Fruit fly (Drosophila melanogaster) whole organism, embryonic: ENCODE measurements around the gene Reg-2.

Source experiments
- Antp ChIP-seq: fragments of 200-800 bp; sonication (Bioruptor generic); optimal IDR thresholded peaks from 3 replicates; lab custom pipeline; 2016; ENCODE audit warnings: missing biosample characterization, missing genetic modification characterization
- Asciz ChIP-seq: fragments of 200-800 bp; sonication (Bioruptor generic); optimal IDR thresholded peaks from 2 replicates; lab custom pipeline; 2017; ENCODE audit warnings: missing biosample characterization, mild to moderate bottlenecking, missing genetic modification characterization, missing genetic modification reagents
- CG10543 ChIP-seq: fragments of 200-800 bp; sonication (Bioruptor generic); optimal IDR thresholded peaks from 3 replicates; lab custom pipeline; 2017; ENCODE audit warnings: missing biosample characterization, mild to moderate bottlenecking, missing genetic modification characterization, moderate library complexity
- CG11398 ChIP-seq: fragments of 200-800 bp; sonication (Bioruptor generic); optimal IDR thresholded peaks from 2 replicates; lab custom pipeline; 2016; ENCODE audit warnings: missing biosample characterization, missing genetic modification characterization
- CG12071 ChIP-seq: fragments of 200-800 bp; sonication (Bioruptor generic); optimal IDR thresholded peaks from 3 replicates; lab custom pipeline; 2018; ENCODE audit warnings: missing biosample characterization, mild to moderate bottlenecking, missing genetic modification characterization
- CG12104 ChIP-seq: fragments of 200-800 bp; sonication (Bioruptor generic); optimal IDR thresholded peaks from 3 replicates; lab custom pipeline; 2016; ENCODE audit warnings: missing biosample characterization, missing genetic modification characterization
- CG13894 ChIP-seq: fragments of 200-800 bp; sonication (Bioruptor generic); optimal IDR thresholded peaks from 3 replicates; lab custom pipeline; 2018; ENCODE audit warnings: missing biosample characterization, mild to moderate bottlenecking, missing genetic modification characterization, moderate library complexity
- CG14710 ChIP-seq: fragments of 200-800 bp; sonication (Bioruptor generic); optimal IDR thresholded peaks from 3 replicates; lab custom pipeline; 2019; ENCODE audit warnings: missing biosample characterization, mild to moderate bottlenecking, missing genetic modification characterization, moderate library complexity
- CG15011 ChIP-seq: fragments of 200-800 bp; sonication (Bioruptor generic); optimal IDR thresholded peaks from 3 replicates; lab custom pipeline; 2018; ENCODE audit warnings: missing biosample characterization, mild to moderate bottlenecking, missing genetic modification characterization
- CG17361 ChIP-seq: fragments of 200-800 bp; sonication (Bioruptor generic); IDR thresholded peaks from 3 replicates; pipeline ENCODE4 v1.3.6; 2022; ENCODE audit warnings: missing biosample characterization, missing genetic modification characterization
- CG17829 ChIP-seq: fragments of 200-800 bp; optimal IDR thresholded peaks from 2 replicates; lab custom pipeline; 2019; ENCODE audit warnings: missing biosample characterization, mild to moderate bottlenecking, missing genetic modification characterization, moderate library complexity
- CG18476 ChIP-seq: fragments of 200-800 bp; sonication (Bioruptor generic); optimal IDR thresholded peaks from 2 replicates; lab custom pipeline; 2016; ENCODE audit warnings: missing biosample characterization, mild to moderate bottlenecking, missing genetic modification characterization
- CG2116 ChIP-seq: fragments of 200-800 bp; sonication (Bioruptor generic); optimal IDR thresholded peaks from 3 replicates; lab custom pipeline; 2018; ENCODE audit warnings: missing biosample characterization, mild to moderate bottlenecking, missing genetic modification characterization
- CG32532 ChIP-seq: fragments of 200-800 bp; sonication (Bioruptor generic); IDR thresholded peaks from 2 replicates; pipeline ENCODE4 v1.3.6; 2022; ENCODE audit warnings: missing biosample characterization, missing genetic modification characterization
- CG32767 ChIP-seq: fragments of 200-800 bp; sonication (Bioruptor generic); IDR thresholded peaks from 2 replicates; pipeline ENCODE4 v1.3.6; 2022; ENCODE audit warnings: missing biosample characterization, missing genetic modification characterization
- CG3838 ChIP-seq: fragments of 200-800 bp; sonication (Bioruptor generic); optimal IDR thresholded peaks from 3 replicates; lab custom pipeline; 2016; ENCODE audit warnings: missing biosample characterization, missing genetic modification characterization
- CG9215 ChIP-seq: fragments of 200-800 bp; sonication (Bioruptor generic); IDR thresholded peaks from 2 replicates; pipeline ENCODE4 v1.3.6; 2022; ENCODE audit warnings: missing biosample characterization, missing genetic modification characterization
- CG9817 ChIP-seq: fragments of 200-800 bp; sonication (Bioruptor generic); optimal IDR thresholded peaks from 2 replicates; lab custom pipeline; 2018; ENCODE audit warnings: missing biosample characterization, mild to moderate bottlenecking, missing genetic modification characterization, moderate library complexity
- Dip3 ChIP-seq: fragments of 200-800 bp; sonication (Bioruptor generic); optimal IDR thresholded peaks from 3 replicates; lab custom pipeline; 2016; ENCODE audit warnings: missing biosample characterization, missing genetic modification characterization
- Ets65A ChIP-seq: fragments of 200-800 bp; sonication (Bioruptor generic); peaks from one replicate; lab custom pipeline; 2016; ENCODE audit warnings: missing biosample characterization, missing genetic modification characterization
- Ets97D ChIP-seq: fragments of 200-800 bp; sonication (Bioruptor generic); optimal IDR thresholded peaks from 3 replicates; lab custom pipeline; 2016; ENCODE audit warnings: missing biosample characterization, missing genetic modification characterization
- Fer2 ChIP-seq: fragments of 200-800 bp; sonication (Bioruptor generic); optimal IDR thresholded peaks from 2 replicates; lab custom pipeline; 2018; ENCODE audit warnings: missing biosample characterization, mild to moderate bottlenecking, missing genetic modification characterization, moderate library complexity
- HLHmδ ChIP-seq: fragments of 200-800 bp; sonication (Bioruptor generic); optimal IDR thresholded peaks from 2 replicates; lab custom pipeline; 2018; ENCODE audit warnings: missing biosample characterization, mild to moderate bottlenecking, missing genetic modification characterization, moderate library complexity
- Hr39 ChIP-seq: fragments of >200 bp; optimal IDR thresholded peaks from 2 replicates; lab custom pipeline; 2017
- Kr ChIP-seq: fragments of 200-800 bp; sonication (Bioruptor generic); optimal IDR thresholded peaks from 2 replicates; lab custom pipeline; 2017; ENCODE audit warnings: missing biosample characterization, mild to moderate bottlenecking, missing genetic modification characterization
- MTF-1 ChIP-seq: fragments of 200-800 bp; sonication (Bioruptor generic); optimal IDR thresholded peaks from 2 replicates; lab custom pipeline; 2018; ENCODE audit warnings: missing biosample characterization, mild to moderate bottlenecking, missing genetic modification characterization, borderline replicate concordance
- Mad ChIP-seq: fragments of 200-800 bp; sonication (Bioruptor generic); optimal IDR thresholded peaks from 2 replicates; lab custom pipeline; 2016; ENCODE audit warnings: missing biosample characterization, missing genetic modification characterization
- Max ChIP-seq: fragments of 200-800 bp; sonication (Bioruptor generic); optimal IDR thresholded peaks from 2 replicates; lab custom pipeline; 2016; ENCODE audit warnings: missing biosample characterization, mild to moderate bottlenecking, missing genetic modification characterization
- NC2β ChIP-seq: fragments of 200-800 bp; sonication (Bioruptor generic); optimal IDR thresholded peaks from 2 replicates; lab custom pipeline; 2016; ENCODE audit warnings: missing biosample characterization, missing genetic modification characterization
- NFAT ChIP-seq: fragments of 200-800 bp; sonication (Bioruptor generic); IDR thresholded peaks from 2 replicates; pipeline ENCODE4 v1.3.6; 2022; ENCODE audit warnings: missing biosample characterization, missing genetic modification characterization
- Opbp ChIP-seq: fragments of 200-800 bp; sonication (Bioruptor generic); IDR thresholded peaks from 3 replicates; pipeline ENCODE4 v1.3.6; 2022; ENCODE audit warnings: missing biosample characterization, missing genetic modification characterization; ENCODE audit not compliant: partially characterized antibody
- Optix ChIP-seq: fragments of 200-800 bp; sonication (Bioruptor generic); IDR thresholded peaks from 3 replicates; pipeline ENCODE4 v1.3.6; 2022; ENCODE audit warnings: missing biosample characterization, missing genetic modification characterization
- Poxn ChIP-seq: fragments of 200-800 bp; sonication (Bioruptor generic); IDR thresholded peaks from 2 replicates; pipeline ENCODE4 v1.3.6; 2022; ENCODE audit warnings: missing biosample characterization, missing genetic modification characterization
- Spps ChIP-seq: fragments of 200-800 bp; sonication (Bioruptor generic); optimal IDR thresholded peaks from 2 replicates; lab custom pipeline; 2018; ENCODE audit warnings: missing biosample characterization, mild to moderate bottlenecking, missing genetic modification characterization
- ara ChIP-seq: fragments of 200-800 bp; sonication (Bioruptor generic); IDR thresholded peaks from 2 replicates; pipeline ENCODE4 v1.3.6; 2022; ENCODE audit warnings: missing biosample characterization, missing genetic modification characterization
- az2 ChIP-seq: fragments of 200-800 bp; sonication (Bioruptor generic); optimal IDR thresholded peaks from 3 replicates; lab custom pipeline; 2016; ENCODE audit warnings: missing biosample characterization, missing genetic modification characterization
- cad ChIP-seq: fragments of >200 bp; optimal IDR thresholded peaks from 2 replicates; lab custom pipeline; 2017; ENCODE audit warnings: missing biosample characterization, missing genetic modification characterization
- cato ChIP-seq: fragments of 200-800 bp; sonication (Bioruptor generic); optimal IDR thresholded peaks from 2 replicates; lab custom pipeline; 2016; ENCODE audit warnings: missing biosample characterization, missing genetic modification characterization, borderline replicate concordance
- crc ChIP-seq: fragments of 200-800 bp; sonication (Bioruptor generic); optimal IDR thresholded peaks from 2 replicates; lab custom pipeline; 2016; ENCODE audit warnings: missing biosample characterization, missing genetic modification characterization
- cwo ChIP-seq: fragments of 200-800 bp; sonication (Bioruptor generic); optimal IDR thresholded peaks from 3 replicates; lab custom pipeline; 2017; ENCODE audit warnings: missing biosample characterization, missing genetic modification characterization, mild to moderate bottlenecking, moderate library complexity, missing genetic modification reagents
- dmrt11E ChIP-seq: fragments of 200-800 bp; sonication (Bioruptor generic); optimal IDR thresholded peaks from 3 replicates; lab custom pipeline; 2018; ENCODE audit warnings: missing biosample characterization, mild to moderate bottlenecking, missing genetic modification characterization, moderate library complexity
- inv ChIP-seq: fragments of 200-800 bp; sonication (Bioruptor generic); IDR thresholded peaks from 2 replicates; pipeline ENCODE4 v1.3.6; 2022; ENCODE audit warnings: missing biosample characterization, missing genetic modification characterization; ENCODE audit not compliant: partially characterized antibody
- lbe ChIP-seq: fragments of 200-800 bp; sonication (Bioruptor generic); optimal IDR thresholded peaks from 2 replicates; lab custom pipeline; 2016; ENCODE audit warnings: missing biosample characterization, mild to moderate bottlenecking, missing genetic modification characterization
- luna ChIP-seq: fragments of 200-800 bp; sonication (Bioruptor generic); optimal IDR thresholded peaks from 2 replicates; lab custom pipeline; 2016; ENCODE audit warnings: missing biosample characterization, missing genetic modification characterization
- nom ChIP-seq: fragments of 200-800 bp; sonication (Bioruptor generic); optimal IDR thresholded peaks from 2 replicates; lab custom pipeline; 2017; ENCODE audit warnings: missing biosample characterization, missing genetic modification characterization, mild to moderate bottlenecking, moderate library complexity, missing genetic modification reagents
- p53 ChIP-seq: fragments of 200-800 bp; sonication (Bioruptor generic); optimal IDR thresholded peaks from 2 replicates; lab custom pipeline; 2016; ENCODE audit warnings: missing biosample characterization, missing genetic modification characterization
- pb ChIP-seq: fragments of 200-800 bp; sonication (Bioruptor generic); optimal IDR thresholded peaks from 3 replicates; lab custom pipeline; 2016; ENCODE audit warnings: missing biosample characterization, missing genetic modification characterization
- ranshi ChIP-seq: fragments of 200-800 bp; sonication (Bioruptor generic); IDR thresholded peaks from 2 replicates; pipeline ENCODE4 v1.3.6; 2022; ENCODE audit warnings: missing biosample characterization, missing genetic modification characterization
- tap ChIP-seq: fragments of 200-800 bp; optimal IDR thresholded peaks from 3 replicates; lab custom pipeline; 2019; ENCODE audit warnings: missing biosample characterization, mild to moderate bottlenecking, missing genetic modification characterization, moderate library complexity
- usp ChIP-seq: fragments of >200 bp; optimal IDR thresholded peaks from 2 replicates; lab custom pipeline; 2017; ENCODE audit warnings: missing biosample characterization, missing genetic modification characterization
- yki ChIP-seq: fragments of >200 bp; optimal IDR thresholded peaks from 3 replicates; lab custom pipeline; 2018
- zen2 ChIP-seq: fragments of 200-800 bp; sonication (Bioruptor generic); IDR thresholded peaks from 3 replicates; pipeline ENCODE4 v1.3.6; 2022; ENCODE audit warnings: missing biosample characterization, missing genetic modification characterization; ENCODE audit not compliant: partially characterized antibody

Reg-2 gene

dm6 chr3L:636434-636833, 30.1 kb upstream of the Reg-2 start (continued):
- peak; percentile 55; the same call in 2 of the 3 replicates for TF ChIP-seq CG17361
- TF ChIP-seq CG12104 (GFP tag; lab: Kevin White, UChicago), result no peak
- peak; percentile 58 for TF ChIP-seq Spps (tag; lab: Kevin White, UChicago)
- TF ChIP-seq Fer2 (tag; lab: Kevin White, UChicago), result no peak
- peak; percentile 33; the same call in 1 of the 2 replicates for TF ChIP-seq CG32532 (GFP tag; lab: Robert Waterston, UW)
- TF ChIP-seq lbe (GFP tag; lab: Kevin White, UChicago), result no peak
- no peak for TF ChIP-seq Dip3
- peak; percentile 56 for TF ChIP-seq tap (tag; lab: Kevin White, UChicago)
- TF ChIP-seq CG11398 (GFP tag; lab: Kevin White, UChicago), result no peak
- TF ChIP-seq CG14710 (tag; lab: Kevin White, UChicago), result peak; percentile 60
- peak; percentile 48 for TF ChIP-seq cato (GFP tag; lab: Kevin White, UChicago)
- peak; percentile 67 for TF ChIP-seq ranshi
- peak; percentile 60; the same call in 1 of the 3 replicates for TF ChIP-seq Optix (GFP tag; lab: Robert Waterston, UW)
- TF ChIP-seq dmrt11E (tag; lab: Kevin White, UChicago), result peak; percentile 71
- TF ChIP-seq HLHmδ (GFP tag; lab: Kevin White, UChicago), result no peak
- no peak for TF ChIP-seq Kr (GFP tag; lab: Kevin White, UChicago)
- TF ChIP-seq CG9817 (tag; lab: Kevin White, UChicago), result peak; percentile 24
- TF ChIP-seq CG18476, result peak; percentile 47
- TF ChIP-seq CG2116 (GFP tag; lab: Kevin White, UChicago), result peak; percentile 23
- no peak for TF ChIP-seq luna
- no peak for TF ChIP-seq CG9215 (GFP tag; lab: Robert Waterston, UW)
- no peak for TF ChIP-seq NFAT
- peak; percentile 57 for TF ChIP-seq Mad (GFP tag; lab: Kevin White, UChicago)
- no peak for TF ChIP-seq zen2 (GFP tag; lab: Robert Waterston, UW)
- peak; percentile 2 for TF ChIP-seq MTF-1 (GFP tag; lab: Kevin White, UChicago)
- TF ChIP-seq Asciz, result peak; percentile 58
- peak; percentile 65 for TF ChIP-seq az2 (GFP tag; lab: Kevin White, UChicago)
- TF ChIP-seq CG17829 (tag; lab: Kevin White, UChicago), result peak; percentile 72
- TF ChIP-seq CG3838, result peak; percentile 20
- no peak for TF ChIP-seq Opbp (GFP tag; lab: Robert Waterston, UW)
- TF ChIP-seq pb, result no peak
- TF ChIP-seq inv (GFP tag; lab: Robert Waterston, UW), result no peak
- no peak for TF ChIP-seq p53
- TF ChIP-seq crc (GFP tag; lab: Kevin White, UChicago), result no peak
- TF ChIP-seq cad, result no peak
- TF ChIP-seq Hr39 (lab: Kevin White, UChicago), result no peak
- no peak for TF ChIP-seq Ets97D
- peak; percentile 50; the same call in 1 of the 2 replicates for TF ChIP-seq CG32767
- no peak for TF ChIP-seq cwo (GFP tag; lab: Kevin White, UChicago)
- peak; percentile 77 for TF ChIP-seq ara (GFP tag; lab: Robert Waterston, UW)
- peak; percentile 10 for TF ChIP-seq Max
- TF ChIP-seq CG10543 (GFP tag; lab: Kevin White, UChicago), result no peak
- peak; percentile 64 for TF ChIP-seq NC2β (GFP tag; lab: Kevin White, UChicago)
- TF ChIP-seq CG12071 (GFP tag; lab: Kevin White, UChicago), result peak; percentile 60
- TF ChIP-seq Poxn (GFP tag; lab: Robert Waterston, UW), result 0 out of 2 replicates have a peak, but pooled peaks have one; percentile 26
- peak; percentile 21 for TF ChIP-seq Antp
- no peak for TF ChIP-seq usp (GFP tag; lab: Kevin White, UChicago)
- no peak for TF ChIP-seq CG13894 (tag; lab: Kevin White, UChicago)
- peak; percentile 3 for TF ChIP-seq Ets65A (GFP tag; lab: Kevin White, UChicago)
- no peak for TF ChIP-seq yki (lab: Kevin White, UChicago)
- no peak for TF ChIP-seq nom (GFP tag; lab: Kevin White, UChicago)
- no peak for TF ChIP-seq CG15011 (GFP tag; lab: Kevin White, UChicago)
